Fruit fly (Drosophila melanogaster) whole organism, embryonic: ENCODE data around the gene CG32236.

Experiments
- CG16779 ChIP-seq: fragments of 200-800 bp; sonication (Bioruptor generic); IDR thresholded peaks from 2 replicates; pipeline ENCODE4 v1.3.6; 2022; ENCODE audit warnings: missing biosample characterization, missing genetic modification characterization
- CG6254 ChIP-seq: fragments of 200-800 bp; sonication (Bioruptor generic); optimal IDR thresholded peaks from 3 replicates; lab custom pipeline; 2017; ENCODE audit warnings: mild to moderate bottlenecking, missing biosample characterization, missing genetic modification reagents, missing genetic modification characterization
- Mes4 ChIP-seq: fragments of 200-800 bp; sonication (Bioruptor generic); optimal IDR thresholded peaks from 2 replicates; lab custom pipeline; 2016; ENCODE audit warnings: missing biosample characterization, missing genetic modification characterization
- pfk ChIP-seq: fragments of 200-800 bp; sonication (Bioruptor generic); optimal IDR thresholded peaks from 2 replicates; lab custom pipeline; 2018; ENCODE audit warnings: missing biosample characterization, mild to moderate bottlenecking, missing genetic modification characterization, moderate library complexity
- slp2 ChIP-seq: fragments of 200-800 bp; sonication (Bioruptor generic); optimal IDR thresholded peaks from 2 replicates; lab custom pipeline; 2016; ENCODE audit warnings: missing biosample characterization, missing genetic modification characterization

dm6 chr3L:4692177-4693134 is 25.3 kb upstream of the CG32236 start, which contains the start of gene RhoGEF64C:
- no peak for TF ChIP-seq CG6254 (GFP tag; lab: Kevin White, UChicago)
- TF ChIP-seq slp2 (GFP tag; lab: Kevin White, UChicago), result no peak
- TF ChIP-seq pfk (GFP tag; lab: Kevin White, UChicago), result no peak
- no peak for TF ChIP-seq Mes4 (GFP tag; lab: Kevin White, UChicago)
- TF ChIP-seq CG16779 (GFP tag; lab: Robert Waterston, UW), result no peak
